Worm (Caenorhabditis elegans) whole organism, midembryonic: Measurements from ENCODE around the gene F45G2.8.

Source experiments
- T22C8.4 ChIP-seq: fragments of 200-800 bp; sonication (Bioruptor generic); IDR thresholded peaks from 2 replicates; pipeline ENCODE4 v1.3.6; 2022; ENCODE audit warnings: missing genetic modification characterization, missing compliant biosample characterization
- cog-1 ChIP-seq: sonication (generic microtip); optimal IDR thresholded peaks from 2 replicates; lab custom pipeline; 2016; ENCODE audit warnings: missing genetic modification characterization, missing compliant biosample characterization
- flt-1 ChIP-seq: fragments of 200-800 bp; sonication (Bioruptor generic); IDR thresholded peaks from 2 replicates; pipeline ENCODE4 v1.3.6; 2022; ENCODE audit warnings: missing genetic modification characterization, missing compliant biosample characterization
- klf-2 ChIP-seq: fragments of 200-800 bp; sonication (Bioruptor generic); conservative IDR thresholded peaks from 2 replicates; pipeline ENCODE4 v1.3.6; 2022; ENCODE audit warnings: missing genetic modification reagents, missing genetic modification characterization, missing compliant biosample characterization
- med-1 ChIP-seq: sonication (generic microtip); optimal IDR thresholded peaks from 2 replicates; lab custom pipeline; 2017; ENCODE audit warnings: missing genetic modification characterization, mild to moderate bottlenecking, missing compliant biosample characterization, antibody characterized with exemption, missing genetic modification reagents; ENCODE audit not compliant: insufficient read depth
- ref-1 ChIP-seq: fragments of 200-800 bp; sonication (Bioruptor generic); conservative IDR thresholded peaks from 2 replicates; pipeline ENCODE4 v1.3.6; 2022; ENCODE audit warnings: missing genetic modification reagents, missing genetic modification characterization, missing compliant biosample characterization
- tab-1 ChIP-seq: fragments of 200-800 bp; sonication (Bioruptor generic); IDR thresholded peaks from 2 replicates; pipeline ENCODE4 v1.3.6; 2022; ENCODE audit warnings: missing genetic modification characterization, missing compliant biosample characterization
- ztf-23 ChIP-seq: fragments of 200-800 bp; sonication (Bioruptor generic); IDR thresholded peaks from 2 replicates; pipeline ENCODE4 v1.3.6; 2022; ENCODE audit warnings: missing genetic modification reagents, missing genetic modification characterization, missing compliant biosample characterization
- ztf-29 ChIP-seq: fragments of 200-800 bp; sonication (Bioruptor generic); IDR thresholded peaks from 2 replicates; pipeline ENCODE4 v1.3.6; 2022; ENCODE audit warnings: missing genetic modification reagents, missing genetic modification characterization, missing compliant biosample characterization

F45G2.8 gene

ce11 chrIII:13430162-13430561, 5.3 kb downstream of the F45G2.8 start, which contains the start of gene trf-1:
TSS of gene trf-1 (plus strand) at chrIII:13430462.
- TF ChIP-seq flt-1 (GFP tag; lab: Robert Waterston, UW) (no peak), ref-1 (no peak), ztf-29 (GFP tag; lab: Robert Waterston, UW) (no peak), klf-2 (no peak), tab-1 (GFP tag; lab: Robert Waterston, UW) (no peak), T22C8.4 (no peak), ztf-23 (GFP tag; lab: Robert Waterston, UW) (no peak), med-1 (GFP tag; lab: Kevin White, UChicago) (no peak), cog-1 (tag; lab: Kevin White, UChicago) (no peak)

- TF ChIP-seq tab-1 (GFP tag; lab: Robert Waterston, UW), result no peak
- TF ChIP-seq ref-1, result no peak
- TF ChIP-seq klf-2, result no peak
- TF ChIP-seq ztf-23 (GFP tag; lab: Robert Waterston, UW), result no peak
- no peak for TF ChIP-seq med-1 (GFP tag; lab: Kevin White, UChicago)
- TF ChIP-seq T22C8.4, result no peak
- TF ChIP-seq ztf-29 (GFP tag; lab: Robert Waterston, UW), result no peak
- TF ChIP-seq cog-1 (tag; lab: Kevin White, UChicago), result no peak
- TF ChIP-seq flt-1 (GFP tag; lab: Robert Waterston, UW), result no peak
Measured at ce11 chrIII:13429668-13430067, 5.8 kb downstream of the F45G2.8 start, which contains the start of gene bli-5. TSS of gene bli-5 (minus strand) at chrIII:13429768.

ce11 chrIII:13427817-13428216, 7.7 kb downstream of the F45G2.8 start:
- TF ChIP-seq ztf-29 (GFP tag; lab: Robert Waterston, UW) (no peak), tab-1 (GFP tag; lab: Robert Waterston, UW) (no peak), ztf-23 (GFP tag; lab: Robert Waterston, UW) (no peak), T22C8.4 (no peak), flt-1 (GFP tag; lab: Robert Waterston, UW) (no peak), ref-1 (no peak), cog-1 (tag; lab: Kevin White, UChicago) (no peak), med-1 (GFP tag; lab: Kevin White, UChicago) (no peak), klf-2 (no peak)

- TF ChIP-seq cog-1 (tag; lab: Kevin White, UChicago) (no peak), T22C8.4 (no peak), ref-1 (no peak), ztf-23 (GFP tag; lab: Robert Waterston, UW) (no peak)
Measured at ce11 chrIII:13426036-13426435, 9.4 kb downstream of the F45G2.8 start, which contains the start of gene cope-1. TSS of gene cope-1 (plus strand) at chrIII:13426264.

ce11 chrIII:13423414-13423813, 12.1 kb downstream of the F45G2.8 start, which contains the start of gene exo-1:
TSS of gene exo-1 (plus strand) at chrIII:13423514.
- TF ChIP-seq T22C8.4 (no peak), ztf-23 (GFP tag; lab: Robert Waterston, UW) (no peak), klf-2 (no peak), ref-1 (no peak), ztf-29 (GFP tag; lab: Robert Waterston, UW) (no peak), med-1 (GFP tag; lab: Kevin White, UChicago) (no peak), flt-1 (GFP tag; lab: Robert Waterston, UW) (no peak), tab-1 (GFP tag; lab: Robert Waterston, UW) (no peak), cog-1 (tag; lab: Kevin White, UChicago) (no peak)

- TF ChIP-seq med-1 (GFP tag; lab: Kevin White, UChicago) (no peak), flt-1 (GFP tag; lab: Robert Waterston, UW) (no peak), ref-1 (no peak), klf-2 (no peak)
Measured at ce11 chrIII:13418975-13419374, 16.5 kb downstream of the F45G2.8 start.

ce11 chrIII:13411202-13411601, 24.3 kb downstream of the F45G2.8 start:
- TF ChIP-seq cog-1 (tag; lab: Kevin White, UChicago), result no peak
- TF ChIP-seq tab-1 (GFP tag; lab: Robert Waterston, UW), result no peak
- TF ChIP-seq flt-1 (GFP tag; lab: Robert Waterston, UW), result no peak
- TF ChIP-seq med-1 (GFP tag; lab: Kevin White, UChicago), result no peak
- TF ChIP-seq klf-2, result no peak
- no peak for TF ChIP-seq ref-1
- no peak for TF ChIP-seq ztf-29 (GFP tag; lab: Robert Waterston, UW)
- TF ChIP-seq T22C8.4, result no peak
- TF ChIP-seq ztf-23 (GFP tag; lab: Robert Waterston, UW), result no peak

- TF ChIP-seq cog-1 (tag; lab: Kevin White, UChicago) (no peak), tab-1 (GFP tag; lab: Robert Waterston, UW) (no peak), ref-1 (no peak), T22C8.4 (no peak), flt-1 (GFP tag; lab: Robert Waterston, UW) (no peak), ztf-23 (GFP tag; lab: Robert Waterston, UW) (no peak), klf-2 (no peak)
Measured at ce11 chrIII:13409498-13409897, 26.0 kb downstream of the F45G2.8 start, which contains the start of gene myo-6. TSS of gene myo-6 (plus strand) at chrIII:13409798.

ce11 chrIII:13405504-13405903, 30.0 kb downstream of the F45G2.8 start, which contains the start of gene nas-1:
TSS of gene nas-1 (plus strand) at chrIII:13405804.
- TF ChIP-seq med-1 (GFP tag; lab: Kevin White, UChicago), result no peak
- TF ChIP-seq ref-1, result no peak
- no peak for TF ChIP-seq tab-1 (GFP tag; lab: Robert Waterston, UW)
- no peak for TF ChIP-seq ztf-29 (GFP tag; lab: Robert Waterston, UW)
- no peak for TF ChIP-seq ztf-23 (GFP tag; lab: Robert Waterston, UW)
- TF ChIP-seq cog-1 (tag; lab: Kevin White, UChicago), result no peak
- TF ChIP-seq klf-2, result no peak
- TF ChIP-seq flt-1 (GFP tag; lab: Robert Waterston, UW), result no peak
- TF ChIP-seq T22C8.4, result no peak

ce11 chrIII:13404418-13404817, 31.1 kb downstream of the F45G2.8 start, which contains the start of gene ttr-52:
TSS of gene ttr-52 (plus strand) at chrIII:13404718.
- no peak for TF ChIP-seq ztf-23 (GFP tag; lab: Robert Waterston, UW)
- no peak for TF ChIP-seq ztf-29 (GFP tag; lab: Robert Waterston, UW)
- TF ChIP-seq flt-1 (GFP tag; lab: Robert Waterston, UW), result no peak
- TF ChIP-seq klf-2, result no peak
- no peak for TF ChIP-seq cog-1 (tag; lab: Kevin White, UChicago)
- no peak for TF ChIP-seq med-1 (GFP tag; lab: Kevin White, UChicago)
- TF ChIP-seq tab-1 (GFP tag; lab: Robert Waterston, UW), result no peak
- no peak for TF ChIP-seq ref-1
- no peak for TF ChIP-seq T22C8.4
